Fruit fly (Drosophila melanogaster) whole organism, embryonic: ENCODE measurements around the gene Spn38F.

ENCODE experiments used
- CG10209 ChIP-seq: fragments of 200-800 bp; sonication (Bioruptor generic); optimal IDR thresholded peaks from 3 replicates; lab custom pipeline; 2017; ENCODE audit warnings: missing biosample characterization, mild to moderate bottlenecking, missing genetic modification characterization, missing genetic modification reagents
- CG10431 ChIP-seq: fragments of 200-800 bp; sonication (Bioruptor generic); optimal IDR thresholded peaks from 3 replicates; lab custom pipeline; 2018; ENCODE audit warnings: missing biosample characterization, mild to moderate bottlenecking, missing genetic modification characterization
- CG11560 ChIP-seq: fragments of 200-800 bp; sonication (Bioruptor generic); IDR thresholded peaks from 3 replicates; pipeline ENCODE4 v1.3.6; 2022; ENCODE audit warnings: missing biosample characterization, missing genetic modification characterization
- CG13775 ChIP-seq: fragments of 200-800 bp; sonication (Bioruptor generic); optimal IDR thresholded peaks from 3 replicates; lab custom pipeline; 2017; ENCODE audit warnings: missing biosample characterization, mild to moderate bottlenecking, missing genetic modification characterization
- CG14050 ChIP-seq: fragments of 200-800 bp; sonication (Bioruptor generic); IDR thresholded peaks from 3 replicates; pipeline ENCODE4 v1.3.6; 2022; ENCODE audit warnings: missing biosample characterization, missing genetic modification characterization
- CG1602 ChIP-seq: fragments of 200-800 bp; sonication (Bioruptor generic); optimal IDR thresholded peaks from 3 replicates; lab custom pipeline; 2016; ENCODE audit warnings: missing biosample characterization, missing genetic modification characterization
- CG18476 ChIP-seq: fragments of 200-800 bp; sonication (Bioruptor generic); optimal IDR thresholded peaks from 2 replicates; lab custom pipeline; 2016; ENCODE audit warnings: missing biosample characterization, mild to moderate bottlenecking, missing genetic modification characterization
- CG18619 ChIP-seq: fragments of 200-800 bp; sonication (Bioruptor generic); optimal IDR thresholded peaks from 3 replicates; lab custom pipeline; 2017; ENCODE audit warnings: missing biosample characterization, mild to moderate bottlenecking, missing genetic modification characterization
- CG33213 ChIP-seq: fragments of 200-800 bp; sonication (Bioruptor generic); optimal IDR thresholded peaks from 3 replicates; lab custom pipeline; 2016; ENCODE audit warnings: missing biosample characterization, missing genetic modification characterization
- CG34422 ChIP-seq: fragments of 200-800 bp; sonication (Bioruptor generic); IDR thresholded peaks from 3 replicates; pipeline ENCODE4 v1.3.6; 2022; ENCODE audit warnings: missing biosample characterization, missing genetic modification characterization
- CG4328 ChIP-seq: fragments of 200-800 bp; sonication (Bioruptor generic); optimal IDR thresholded peaks from 3 replicates; lab custom pipeline; 2017; ENCODE audit warnings: missing biosample characterization, missing genetic modification reagents, missing genetic modification characterization
- CG6813 ChIP-seq: fragments of 200-800 bp; sonication (Bioruptor generic); optimal IDR thresholded peaks from 2 replicates; lab custom pipeline; 2017; ENCODE audit warnings: missing biosample characterization, missing genetic modification characterization, mild to moderate bottlenecking, moderate library complexity, missing genetic modification reagents
- CG8089 ChIP-seq: fragments of 200-800 bp; sonication (Bioruptor generic); optimal IDR thresholded peaks from 3 replicates; lab custom pipeline; 2016; ENCODE audit warnings: missing biosample characterization, missing genetic modification characterization
- CG8765 ChIP-seq: fragments of 200-800 bp; sonication (Bioruptor generic); IDR thresholded peaks from 2 replicates; pipeline ENCODE4 v1.3.6; 2022; ENCODE audit warnings: missing biosample characterization, missing genetic modification characterization
- D19B ChIP-seq: fragments of 200-800 bp; sonication (Bioruptor generic); optimal IDR thresholded peaks from 2 replicates; lab custom pipeline; 2017; ENCODE audit warnings: missing biosample characterization, mild to moderate bottlenecking, missing genetic modification characterization
- Dbx ChIP-seq: fragments of 200-800 bp; sonication (Bioruptor generic); IDR thresholded peaks from 3 replicates; pipeline ENCODE4 v1.3.6; 2022; ENCODE audit warnings: missing biosample characterization, missing genetic modification characterization
- Dfd ChIP-seq, 2 experiments: fragments of >200 bp; optimal IDR thresholded peaks; 2 replicates each; lab custom pipeline; 2017; ENCODE audit warnings: missing biosample characterization in 2 of 2, missing genetic modification characterization in 2 of 2
- Dip3 ChIP-seq: fragments of 200-800 bp; sonication (Bioruptor generic); optimal IDR thresholded peaks from 3 replicates; lab custom pipeline; 2016; ENCODE audit warnings: missing biosample characterization, missing genetic modification characterization
- Fer1 ChIP-seq: fragments of 200-800 bp; sonication (Bioruptor generic); optimal IDR thresholded peaks from 2 replicates; lab custom pipeline; 2017; ENCODE audit warnings: missing biosample characterization, mild to moderate bottlenecking, missing genetic modification characterization
- Fer2 ChIP-seq: fragments of 200-800 bp; sonication (Bioruptor generic); optimal IDR thresholded peaks from 2 replicates; lab custom pipeline; 2018; ENCODE audit warnings: missing biosample characterization, mild to moderate bottlenecking, missing genetic modification characterization, moderate library complexity
- Gsc ChIP-seq: fragments of 200-800 bp; sonication (Bioruptor generic); IDR thresholded peaks from 2 replicates; pipeline ENCODE4 v1.3.6; 2022; ENCODE audit warnings: missing biosample characterization, missing genetic modification characterization
- HmgD ChIP-seq: fragments of 200-800 bp; sonication (Bioruptor generic); optimal IDR thresholded peaks from 3 replicates; lab custom pipeline; 2016; ENCODE audit warnings: missing biosample characterization, missing genetic modification characterization
- Hr3 ChIP-seq: fragments of 200-800 bp; sonication (Bioruptor generic); optimal IDR thresholded peaks from 3 replicates; lab custom pipeline; 2016; ENCODE audit warnings: missing biosample characterization, missing genetic modification characterization
- Hr51 ChIP-seq, 2 experiments: fragments of 200-800 bp; sonication (Bioruptor generic); optimal IDR thresholded peaks; 2 replicates in 1 of 2; 3 replicates in 1 of 2; lab custom pipeline; 2016 to 2018; ENCODE audit warnings: missing biosample characterization in 2 of 2, missing genetic modification characterization in 2 of 2, mild to moderate bottlenecking in 1 of 2, moderate library complexity in 1 of 2
- Hsf ChIP-seq: fragments of 200-800 bp; sonication (Bioruptor generic); optimal IDR thresholded peaks from 3 replicates; lab custom pipeline; 2016; ENCODE audit warnings: missing biosample characterization, missing genetic modification characterization
- Kr ChIP-seq: fragments of 200-800 bp; sonication (Bioruptor generic); optimal IDR thresholded peaks from 2 replicates; lab custom pipeline; 2017; ENCODE audit warnings: missing biosample characterization, mild to moderate bottlenecking, missing genetic modification characterization
- MBD-R2 ChIP-seq: fragments of 200-800 bp; sonication (Bioruptor generic); IDR thresholded peaks from 2 replicates; pipeline ENCODE4 v1.3.6; 2022; ENCODE audit warnings: missing biosample characterization, missing genetic modification characterization
- Mrtf ChIP-seq: fragments of 200-800 bp; sonication (Bioruptor generic); IDR thresholded peaks from 3 replicates; pipeline ENCODE4 v1.3.6; 2022; ENCODE audit warnings: missing biosample characterization, missing genetic modification characterization
- NFAT ChIP-seq: fragments of 200-800 bp; sonication (Bioruptor generic); IDR thresholded peaks from 2 replicates; pipeline ENCODE4 v1.3.6; 2022; ENCODE audit warnings: missing biosample characterization, missing genetic modification characterization
- NK7.1 ChIP-seq: fragments of 200-800 bp; sonication (Bioruptor generic); optimal IDR thresholded peaks from 3 replicates; lab custom pipeline; 2016; ENCODE audit warnings: missing biosample characterization, missing genetic modification characterization
- Oli ChIP-seq: fragments of 200-800 bp; sonication (Bioruptor generic); optimal IDR thresholded peaks from 2 replicates; lab custom pipeline; 2018; ENCODE audit warnings: missing biosample characterization, mild to moderate bottlenecking, missing genetic modification characterization, moderate library complexity
- Ptx1 ChIP-seq: fragments of 200-800 bp; sonication (Bioruptor generic); IDR thresholded peaks from 2 replicates; pipeline ENCODE4 v1.3.6; 2022; ENCODE audit warnings: missing biosample characterization, missing genetic modification characterization
- Sin3A ChIP-seq: fragments of >200 bp; optimal IDR thresholded peaks from 2 replicates; lab custom pipeline; 2018
- Sry-β ChIP-seq: fragments of 200-800 bp; sonication (Bioruptor generic); optimal IDR thresholded peaks from 2 replicates; lab custom pipeline; 2018; ENCODE audit warnings: missing biosample characterization, mild to moderate bottlenecking, missing genetic modification characterization, moderate library complexity
- dati ChIP-seq: fragments of 200-800 bp; sonication (Bioruptor generic); IDR thresholded peaks from 2 replicates; pipeline ENCODE4 v1.3.6; 2022; ENCODE audit warnings: missing biosample characterization, missing genetic modification characterization
- dm ChIP-seq: fragments of 200-800 bp; sonication (Bioruptor generic); optimal IDR thresholded peaks from 3 replicates; lab custom pipeline; 2016; ENCODE audit warnings: missing biosample characterization, missing genetic modification characterization
- dpn ChIP-seq, 2 experiments: fragments of 200-800 bp; sonication (Bioruptor generic); optimal IDR thresholded peaks; 3 replicates each; lab custom pipeline; 2016; ENCODE audit warnings: missing biosample characterization in 2 of 2, missing genetic modification characterization in 2 of 2
- ewg ChIP-seq: fragments of 200-800 bp; sonication (Bioruptor generic); optimal IDR thresholded peaks from 3 replicates; lab custom pipeline; 2017; ENCODE audit warnings: mild to moderate bottlenecking, missing biosample characterization, missing genetic modification reagents, missing genetic modification characterization
- fd102C ChIP-seq: fragments of 200-800 bp; sonication (Bioruptor generic); optimal IDR thresholded peaks from 2 replicates; lab custom pipeline; 2018; ENCODE audit warnings: missing biosample characterization, mild to moderate bottlenecking, missing genetic modification characterization, moderate library complexity
- fd3F ChIP-seq: fragments of 200-800 bp; sonication (Bioruptor generic); optimal IDR thresholded peaks from 2 replicates; lab custom pipeline; 2018; ENCODE audit warnings: missing biosample characterization, mild to moderate bottlenecking, missing genetic modification characterization, moderate library complexity
- h ChIP-seq: fragments of >200 bp; optimal IDR thresholded peaks from 2 replicates; lab custom pipeline; 2017
- her ChIP-seq: fragments of 200-800 bp; sonication (Bioruptor generic); optimal IDR thresholded peaks from 2 replicates; lab custom pipeline; 2016; ENCODE audit warnings: missing biosample characterization, missing genetic modification characterization
- lola ChIP-seq, 3 experiments: fragments of >200 bp in 2 of 3; fragments of 200-800 bp in 1 of 3; sonication (Bioruptor generic) in 1 of 3; optimal IDR thresholded peaks; 2 replicates each; lab custom pipeline; 2017 to 2019; ENCODE audit warnings: missing biosample characterization in 3 of 3, missing genetic modification characterization in 3 of 3, mild to moderate bottlenecking in 1 of 3, moderate library complexity in 1 of 3
- nau ChIP-seq: fragments of 200-800 bp; sonication (Bioruptor generic); optimal IDR thresholded peaks from 3 replicates; lab custom pipeline; 2017; ENCODE audit warnings: missing biosample characterization, mild to moderate bottlenecking, missing genetic modification characterization, missing genetic modification reagents
- otp ChIP-seq: fragments of 200-800 bp; sonication (Bioruptor generic); IDR thresholded peaks from 3 replicates; pipeline ENCODE4, ENCODE4 v1.3.6; 2022; ENCODE audit warnings: missing biosample characterization, missing genetic modification characterization
- pnt ChIP-seq: fragments of 200-800 bp; sonication (Bioruptor generic); optimal IDR thresholded peaks from 3 replicates; lab custom pipeline; 2016; ENCODE audit warnings: missing biosample characterization, missing genetic modification characterization
- pros ChIP-seq: fragments of 200-800 bp; sonication (Bioruptor generic); optimal IDR thresholded peaks from 3 replicates; lab custom pipeline; 2019; ENCODE audit warnings: missing biosample characterization, mild to moderate bottlenecking, missing genetic modification characterization, moderate library complexity
- pum ChIP-seq: fragments of 200-800 bp; sonication (Bioruptor generic); optimal IDR thresholded peaks from 2 replicates; lab custom pipeline; 2016; ENCODE audit warnings: missing biosample characterization, missing genetic modification characterization
- sim ChIP-seq: fragments of 200-800 bp; sonication (Bioruptor generic); IDR thresholded peaks from 2 replicates; pipeline ENCODE4 v1.3.6; 2022; ENCODE audit warnings: missing biosample characterization, missing genetic modification characterization
- slp2 ChIP-seq: fragments of 200-800 bp; sonication (Bioruptor generic); optimal IDR thresholded peaks from 2 replicates; lab custom pipeline; 2016; ENCODE audit warnings: missing biosample characterization, missing genetic modification characterization

Spn38F gene

DNA sequence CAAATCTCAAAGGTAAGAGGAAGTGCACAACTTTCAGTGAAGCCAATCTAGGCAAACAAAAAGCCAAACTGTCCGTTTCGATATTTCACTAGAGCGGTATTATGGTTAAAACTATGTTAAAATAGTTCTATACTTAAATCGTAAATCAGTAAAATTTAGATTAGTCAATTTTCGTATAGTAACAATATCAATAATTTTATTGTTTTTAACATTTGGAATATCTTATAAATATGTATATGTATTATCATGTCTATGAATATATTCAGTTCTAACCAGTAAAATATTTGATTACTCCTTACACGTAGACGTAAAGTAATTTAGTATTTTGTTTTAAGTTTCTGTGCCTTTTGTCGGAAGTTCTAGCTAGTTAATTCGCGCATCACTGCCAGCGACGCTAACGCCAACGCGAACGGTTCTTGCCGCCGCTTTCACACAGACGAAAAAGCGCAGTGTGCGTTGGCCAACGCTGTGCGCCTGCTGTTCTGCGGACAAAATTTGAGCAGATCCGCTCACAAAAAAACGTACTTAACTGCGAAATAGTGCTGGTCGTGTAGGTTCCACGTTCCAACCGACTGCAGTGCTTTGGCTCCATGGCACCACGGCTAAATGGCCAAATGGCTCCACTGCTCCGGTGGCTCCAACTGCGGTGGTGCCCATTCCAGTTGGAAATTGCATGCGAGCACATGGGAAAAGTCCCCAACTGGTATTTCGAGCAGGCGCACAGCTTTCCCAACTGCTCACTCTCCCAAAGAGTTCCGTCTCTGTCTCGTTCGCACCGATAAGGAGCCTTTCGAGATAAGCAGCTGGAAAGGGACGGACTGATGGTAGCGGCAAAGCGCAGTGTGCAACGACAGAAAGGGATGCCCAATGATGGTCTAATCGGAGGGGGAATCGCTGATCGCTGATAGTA is 14.3 kb downstream of the Spn38F start (continued):
- TF ChIP-seq Dbx (peak; percentile 44; the same call in 1 of the 3 replicates), pnt (GFP tag; lab: Kevin White, UChicago) (no peak), CG11560 (tag; lab: Robert Waterston, UW) (no peak), fd102C (GFP tag; lab: Kevin White, UChicago) (no peak), NK7.1 (GFP tag; lab: Kevin White, UChicago) (peak; percentile 6), NFAT (peak; percentile 43; the same call in 1 of the 2 replicates), Fer1 (GFP tag; lab: Kevin White, UChicago) (peak; percentile 15), D19B (peak; percentile 0), CG8765 (GFP tag; lab: Robert Waterston, UW) (no peak), nau (no peak), Dfd (GFP tag; optimal IDR thresholded peaks at IDR 0.05; lab: Kevin White, UChicago) (no peak), CG8089 (GFP tag; lab: Kevin White, UChicago) (peak; percentile 34), CG14050 (GFP tag; lab: Robert Waterston, UW) (no peak), CG4328 (GFP tag; lab: Kevin White, UChicago) (peak; percentile 11), Hr3 (GFP tag; lab: Kevin White, UChicago) (no peak), Mrtf (GFP tag; lab: Robert Waterston, UW) (no peak), dati (GFP tag; lab: Robert Waterston, UW) (no peak), fd3F (GFP tag; lab: Kevin White, UChicago) (no peak), Fer2 (tag; lab: Kevin White, UChicago) (no peak), CG13775 (no peak), Hsf (GFP tag; lab: Kevin White, UChicago) (no peak), CG34422 (GFP tag; lab: Robert Waterston, UW) (peak; percentile 61; the same call in 1 of the 3 replicates), CG18476 (GFP tag; lab: Kevin White, UChicago) (no peak), Sin3A (lab: Kevin White, UChicago) (no peak), CG1602 (no peak), MBD-R2 (GFP tag; lab: Robert Waterston, UW) (no peak), Dip3 (GFP tag; lab: Kevin White, UChicago) (no peak), CG33213 (GFP tag; lab: Kevin White, UChicago) (peak; percentile 11), pros (peak; percentile 88), HmgD (GFP tag; lab: Kevin White, UChicago) (peak; percentile 81), CG18619 (GFP tag; lab: Kevin White, UChicago) (peak; percentile 1), pum (no peak), Oli (peak; percentile 30), ewg (GFP tag; lab: Kevin White, UChicago) (peak; percentile 20), CG10431 (GFP tag; lab: Kevin White, UChicago) (peak; percentile 79), slp2 (GFP tag; lab: Kevin White, UChicago) (no peak), Sry-β (GFP tag; lab: Kevin White, UChicago) (peak; percentile 96), CG6813 (GFP tag; lab: Kevin White, UChicago) (peak; percentile 29), CG10209 (no peak), otp (peak; percentile 44; the same call in 1 of the 3 replicates), Hr51 (GFP tag; optimal IDR thresholded peaks at IDR 0.05; lab: Kevin White, UChicago) (peak in 1 of 2 experiments; percentile 24), dm (GFP tag; lab: Kevin White, UChicago) (peak; percentile 85), h (lab: Kevin White, UChicago) (no peak), Gsc (GFP tag; lab: Robert Waterston, UW) (no peak), her (GFP tag; lab: Kevin White, UChicago) (peak; percentile 37), sim (GFP tag; lab: Robert Waterston, UW) (no peak), lola (GFP tag; optimal IDR thresholded peaks at IDR 0.05; lab: Kevin White, UChicago) (peak in 1 of 3 experiments; percentile 53), Kr (GFP tag; lab: Kevin White, UChicago) (no peak), dpn (GFP tag; optimal IDR thresholded peaks at IDR 0.05; lab: Kevin White, UChicago) (peak in 1 of 2 experiments; percentile 15), Ptx1 (GFP tag; lab: Robert Waterston, UW) (no peak)
